Worm (Caenorhabditis elegans): ENCODE measurements around the gene nhr-158.

nhr-158 gene

DNA sequence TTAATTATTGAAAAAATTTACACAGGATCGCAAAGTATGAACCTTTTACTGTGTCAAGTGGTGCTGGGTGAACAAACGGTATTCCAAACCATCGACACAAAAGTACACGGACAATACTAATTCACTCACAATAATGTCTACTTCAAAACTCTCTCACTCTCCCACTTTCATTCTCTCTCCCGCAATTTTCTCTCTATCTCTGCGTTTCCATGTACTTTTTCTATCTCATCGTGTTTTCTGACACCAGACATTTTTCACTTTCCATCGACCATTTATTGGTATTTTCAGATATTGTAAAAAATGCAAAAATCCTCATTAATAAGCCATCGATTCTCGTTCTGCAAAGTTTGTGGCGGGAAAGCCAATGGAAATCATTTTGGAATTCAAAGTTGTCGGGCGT, 31.9 kb upstream of the nhr-158 start, which contains the start of gene nhr-156:
Gene nhr-156, plus strand, starts transcription at position 266 of the 400 bp plus-strand sequence.
- TF ChIP-seq dpl-1 (GFP tag; optimal IDR thresholded peaks at IDR 0.05) (peak in 1 of 3 experiments; percentile 9), hlh-4 (tag; optimal IDR thresholded peaks at IDR 0.05) (no peak), efl-1 (optimal IDR thresholded peaks at IDR 0.05) (peak in 1 of 2 experiments; percentile 22), efl-1 (GFP tag; optimal IDR thresholded peaks at IDR 0.05 in 1 of 2) (peak in 1 of 2 experiments; percentile 8), ztf-4 (tag; optimal IDR thresholded peaks at IDR 0.05) (no peak), nhr-237 (tag; optimal IDR thresholded peaks at IDR 0.05) (no peak), nhr-85 (tag) (peak; percentile 64), lin-35 (GFP tag; optimal IDR thresholded peaks at IDR 0.05) (peak in 1 of 2 experiments; percentile 13), blmp-1 (tag; optimal IDR thresholded peaks at IDR 0.05) (peak; percentile 78), efl-3 (GFP tag; optimal IDR thresholded peaks at IDR 0.05) (no peak), rnt-1 (tag; optimal IDR thresholded peaks at IDR 0.05) (peak; percentile 11), sptf-1 (tag; optimal IDR thresholded peaks at IDR 0.05) (no peak)

ce11 chrV:3903424-3903823, 29.5 kb upstream of the nhr-158 start:
- TF ChIP-seq aha-1 (tag; optimal IDR thresholded peaks at IDR 0.05) (no peak), sptf-1 (tag; optimal IDR thresholded peaks at IDR 0.05) (no peak), efl-1 (optimal IDR thresholded peaks at IDR 0.05) (no peak), efl-1 (GFP tag; optimal IDR thresholded peaks at IDR 0.05 in 1 of 2) (peak in 1 of 2 experiments; percentile 33), fkh-10 (GFP tag; optimal IDR thresholded peaks at IDR 0.05) (no peak)

DNA sequence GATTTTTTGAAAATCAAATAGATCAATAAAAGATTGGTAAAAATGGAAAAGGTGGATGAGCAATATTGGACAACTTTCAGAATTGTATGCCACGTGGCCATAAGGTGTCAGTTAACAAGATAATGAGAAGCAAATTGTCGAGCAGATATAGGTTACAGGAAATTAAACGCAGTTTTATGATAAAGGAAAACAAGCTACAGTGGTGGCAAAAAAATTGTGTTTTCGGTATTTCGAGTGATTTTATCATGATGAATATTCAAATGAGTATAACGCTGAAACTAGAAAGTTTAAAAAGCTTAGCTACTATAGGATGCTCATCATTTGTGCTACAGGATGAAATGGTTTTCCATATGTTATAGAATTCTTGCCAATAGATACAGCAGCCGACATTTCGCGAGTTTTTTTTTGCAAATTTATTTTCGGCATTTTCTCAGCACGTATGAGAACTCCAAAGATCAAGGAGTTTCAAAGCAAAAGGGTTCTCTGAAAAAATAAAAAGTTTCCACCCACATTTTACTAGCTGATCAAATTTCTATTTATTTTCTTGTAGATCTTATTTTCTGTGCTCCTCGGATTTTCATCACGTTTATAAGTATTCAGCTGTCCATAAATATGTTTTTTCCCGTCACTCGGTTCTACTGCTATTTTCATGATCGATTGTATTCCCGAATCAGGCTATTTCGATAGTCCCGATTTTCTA, 28.7 kb upstream of the nhr-158 start, which contains the start of the genes str-229 and srh-190:
Gene str-229, minus strand, starts transcription at position 101 of the 700 bp plus-strand sequence.
Gene srh-190, plus strand, starts transcription at position 650 of the 700 bp plus-strand sequence.
- TF ChIP-seq unc-62 (GFP tag; optimal IDR thresholded peaks at IDR 0.05): no peak
- no peak for TF ChIP-seq ceh-90 (tag; optimal IDR thresholded peaks at IDR 0.05)
- TF ChIP-seq zag-1 (tag; optimal IDR thresholded peaks at IDR 0.05): no peak
- no peak for TF ChIP-seq ztf-4 (tag; optimal IDR thresholded peaks at IDR 0.05)
- no peak for TF ChIP-seq ceh-88 (GFP tag; IDR thresholded peaks at IDR 0.05)
- no peak for TF ChIP-seq nhr-85 (tag)
- no peak for TF ChIP-seq nhr-237 (tag; optimal IDR thresholded peaks at IDR 0.05)
- TF ChIP-seq Y116A8C.19 (tag; optimal IDR thresholded peaks at IDR 0.05; ENCODE audit: borderline replicate concordance): no peak
- no peak for TF ChIP-seq C34B4.2 (tag; optimal IDR thresholded peaks at IDR 0.05)
- TF ChIP-seq ztf-11 (tag; optimal IDR thresholded peaks at IDR 0.05): no peak
- no peak for TF ChIP-seq pag-3 (tag; optimal IDR thresholded peaks at IDR 0.05; ENCODE audit: borderline replicate concordance, insufficient read depth)
- TF ChIP-seq swsn-7 (tag; optimal IDR thresholded peaks at IDR 0.05): no peak
- no peak for TF ChIP-seq nhr-47 (tag; optimal IDR thresholded peaks at IDR 0.05)
- TF ChIP-seq aly-2 (tag; optimal IDR thresholded peaks at IDR 0.05): no peak
- no peak for TF ChIP-seq ama-1 (optimal IDR thresholded peaks at IDR 0.05)
- no peak for TF ChIP-seq hlh-17 (GFP tag; optimal IDR thresholded peaks at IDR 0.05; ENCODE audit: borderline replicate concordance)
- TF ChIP-seq mef-2 (tag; optimal IDR thresholded peaks at IDR 0.05): no peak
- TF ChIP-seq snu-23 (GFP tag; optimal IDR thresholded peaks at IDR 0.05): no peak

DNA sequence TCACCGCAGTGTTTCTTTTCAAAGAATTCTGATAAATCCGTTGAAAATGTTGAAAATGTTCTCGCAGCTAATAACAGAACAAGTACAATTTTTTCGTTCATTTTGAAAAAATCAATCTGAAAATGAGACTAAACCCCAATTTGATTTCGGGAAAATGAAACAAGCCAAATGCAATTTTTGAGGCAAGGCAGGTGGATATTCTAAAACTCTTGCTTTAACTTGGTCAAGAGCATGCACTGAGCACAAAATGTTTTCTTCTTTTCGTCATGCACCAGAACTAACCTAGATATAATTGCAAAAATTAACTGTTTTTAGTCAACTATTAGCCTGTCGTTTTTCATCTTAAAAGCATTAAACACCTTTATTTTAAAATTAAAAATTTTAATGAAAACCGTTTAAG, 26.1 kb upstream of the nhr-158 start, which contains the start of gene irld-22:
Gene irld-22, minus strand, starts transcription at position 101 of the 400 bp plus-strand sequence.
- no peak for TF ChIP-seq C04F5.9 (tag; optimal IDR thresholded peaks at IDR 0.05)
- TF ChIP-seq nhr-85 (tag): no peak
- no peak for TF ChIP-seq lin-14 (GFP tag; optimal IDR thresholded peaks at IDR 0.05)
- TF ChIP-seq nhr-12 (tag; optimal IDR thresholded peaks at IDR 0.05): no peak
- TF ChIP-seq pag-3 (tag; optimal IDR thresholded peaks at IDR 0.05; ENCODE audit: borderline replicate concordance, insufficient read depth): no peak
- no peak for TF ChIP-seq C16A3.4 (tag; optimal IDR thresholded peaks at IDR 0.05)

DNA sequence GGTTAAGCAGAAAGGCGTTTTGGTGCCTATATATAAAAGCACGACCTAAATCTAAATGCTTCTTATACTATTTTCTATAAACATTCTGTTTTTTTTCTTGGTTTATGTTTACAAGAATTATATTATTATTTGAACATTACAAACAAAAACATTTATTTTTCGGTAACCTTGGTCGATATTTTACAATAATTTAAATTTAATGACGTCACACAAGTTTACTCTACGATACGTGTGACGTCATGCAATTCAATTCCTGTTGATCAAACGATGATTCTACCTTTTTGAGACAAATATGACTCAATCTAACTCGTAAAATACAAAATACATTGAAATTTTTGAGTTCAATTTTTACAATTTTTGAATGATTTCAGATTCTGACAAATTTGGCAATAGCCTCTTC, 22.1 kb upstream of the nhr-158 start:
- TF ChIP-seq sox-4 (tag; optimal IDR thresholded peaks at IDR 0.05) (no peak), rnt-1 (tag; optimal IDR thresholded peaks at IDR 0.05) (no peak), nhr-28 (tag; optimal IDR thresholded peaks at IDR 0.05) (no peak), Y116A8C.19 (tag; optimal IDR thresholded peaks at IDR 0.05; ENCODE audit: borderline replicate concordance) (no peak), unc-98 (GFP tag; IDR thresholded peaks at IDR 0.05) (no peak), hpl-2 (GFP tag; optimal IDR thresholded peaks at IDR 0.05) (no peak), ceh-82 (tag; optimal IDR thresholded peaks at IDR 0.05) (no peak), nhr-77 (tag; optimal IDR thresholded peaks at IDR 0.05) (no peak), unc-130 (tag; optimal IDR thresholded peaks at IDR 0.05) (no peak), nhr-20 (tag; optimal IDR thresholded peaks at IDR 0.05) (no peak), lin-13 (GFP tag; optimal IDR thresholded peaks at IDR 0.05) (no peak)
